Worm (Caenorhabditis elegans): ENCODE results near the gene Y46H3C.7.
"Not testable (repeated sequence)": the region's sequence is repeated elsewhere in the genome, so short reads cannot be mapped to it uniquely, and the experiment has no call there.

Gene Y46H3C.7

ce11 chrV:1693876-1694275 is at the start of gene Y46H3C.7:
Y46H3C.7 (minus strand) TSS chrV:1694022.
- TF ChIP-seq dao-5, him-1, W03F9.2 (tag; optimal IDR thresholded peaks at IDR 0.05): not testable (repeated sequence)

- peak; percentile 80 for TF ChIP-seq W03F9.2 (tag; optimal IDR thresholded peaks at IDR 0.05)
- TF ChIP-seq him-1 (tag; optimal IDR thresholded peaks at IDR 0.05): no peak
Observed at ce11 chrV:1743205-1743870, 49.5 kb upstream of the Y46H3C.7 start, which contains the start of gene nhr-256. nhr-256 (plus strand) TSS chrV:1743771.

- TF ChIP-seq him-1 (tag; optimal IDR thresholded peaks at IDR 0.05) (no peak), W03F9.2 (tag; optimal IDR thresholded peaks at IDR 0.05) (no peak), dao-5 (tag; optimal IDR thresholded peaks at IDR 0.05) (no peak)
Observed at ce11 chrV:1741074-1741473, 47.3 kb upstream of the Y46H3C.7 start, which contains the start of gene srab-25. srab-25 (minus strand) TSS chrV:1741174.

- TF ChIP-seq dao-5 (tag; optimal IDR thresholded peaks at IDR 0.05): no peak
- TF ChIP-seq him-1 (tag; optimal IDR thresholded peaks at IDR 0.05): no peak
- no peak for TF ChIP-seq W03F9.2 (tag; optimal IDR thresholded peaks at IDR 0.05)
Observed at ce11 chrV:1734569-1734968, 40.7 kb upstream of the Y46H3C.7 start, which contains the start of gene str-160. str-160 (plus strand) TSS chrV:1734869.

- no peak for TF ChIP-seq W03F9.2 (tag; optimal IDR thresholded peaks at IDR 0.05)
- no peak for TF ChIP-seq him-1 (tag; optimal IDR thresholded peaks at IDR 0.05)
- TF ChIP-seq dao-5 (tag; optimal IDR thresholded peaks at IDR 0.05): no peak
Observed at ce11 chrV:1731918-1732317, 38.1 kb upstream of the Y46H3C.7 start, which contains the start of gene gst-21. gst-21 (minus strand) TSS chrV:1732018.

ce11 chrV:1725353-1725752 is 31.5 kb upstream of the Y46H3C.7 start, which contains the start of gene sri-27:
sri-27 (plus strand) TSS chrV:1725653.
- TF ChIP-seq dao-5 (tag; optimal IDR thresholded peaks at IDR 0.05): no peak
- TF ChIP-seq W03F9.2 (tag; optimal IDR thresholded peaks at IDR 0.05): no peak
- TF ChIP-seq him-1 (tag; optimal IDR thresholded peaks at IDR 0.05): no peak

ce11 chrV:1721966-1722365 is 28.1 kb upstream of the Y46H3C.7 start, which contains the start of gene srw-101:
srw-101 (plus strand) TSS chrV:1722266.
- TF ChIP-seq him-1 (tag; optimal IDR thresholded peaks at IDR 0.05) (no peak), dao-5 (tag; optimal IDR thresholded peaks at IDR 0.05) (no peak), W03F9.2 (tag; optimal IDR thresholded peaks at IDR 0.05) (no peak)

- TF ChIP-seq W03F9.2 (tag; optimal IDR thresholded peaks at IDR 0.05) (no peak), dao-5 (tag; optimal IDR thresholded peaks at IDR 0.05) (no peak), him-1 (tag; optimal IDR thresholded peaks at IDR 0.05) (no peak)
Observed at ce11 chrV:1719927-1720326, 26.1 kb upstream of the Y46H3C.7 start, which contains the start of gene srw-102. srw-102 (plus strand) TSS chrV:1720227.

- TF ChIP-seq him-1 (tag; optimal IDR thresholded peaks at IDR 0.05): no peak
- no peak for TF ChIP-seq W03F9.2 (tag; optimal IDR thresholded peaks at IDR 0.05)
- no peak for TF ChIP-seq dao-5 (tag; optimal IDR thresholded peaks at IDR 0.05)
Observed at ce11 chrV:1718232-1718631, 24.4 kb upstream of the Y46H3C.7 start.

- no peak for TF ChIP-seq dao-5 (tag; optimal IDR thresholded peaks at IDR 0.05)
- no peak for TF ChIP-seq him-1 (tag; optimal IDR thresholded peaks at IDR 0.05)
- TF ChIP-seq W03F9.2 (tag; optimal IDR thresholded peaks at IDR 0.05): no peak
Observed at ce11 chrV:1716892-1717291, 23.1 kb upstream of the Y46H3C.7 start, which contains the start of gene srw-103. srw-103 (plus strand) TSS chrV:1717192.

- TF ChIP-seq dao-5 (tag; optimal IDR thresholded peaks at IDR 0.05): no peak
- no peak for TF ChIP-seq him-1 (tag; optimal IDR thresholded peaks at IDR 0.05)
- no peak for TF ChIP-seq W03F9.2 (tag; optimal IDR thresholded peaks at IDR 0.05)
Observed at ce11 chrV:1710909-1711308, 17.1 kb upstream of the Y46H3C.7 start, which contains the start of gene srw-100. srw-100 (plus strand) TSS chrV:1711209.

- TF ChIP-seq him-1 (tag; optimal IDR thresholded peaks at IDR 0.05): no peak
- no peak for TF ChIP-seq dao-5 (tag; optimal IDR thresholded peaks at IDR 0.05)
- no peak for TF ChIP-seq W03F9.2 (tag; optimal IDR thresholded peaks at IDR 0.05)
Observed at ce11 chrV:1708441-1708840, 14.6 kb upstream of the Y46H3C.7 start, which contains the start of gene srw-99. srw-99 (plus strand) TSS chrV:1708741.

- TF ChIP-seq him-1 (tag; optimal IDR thresholded peaks at IDR 0.05): no peak
- TF ChIP-seq dao-5 (tag; optimal IDR thresholded peaks at IDR 0.05): no peak
- no peak for TF ChIP-seq W03F9.2 (tag; optimal IDR thresholded peaks at IDR 0.05)
Observed at ce11 chrV:1701584-1702101, 7.8 kb upstream of the Y46H3C.7 start, which contains the start of gene srw-90. srw-90 (plus strand) TSS chrV:1702051.

ce11 chrV:1699228-1699795 is 5.5 kb upstream of the Y46H3C.7 start:
- TF ChIP-seq him-1 (tag; optimal IDR thresholded peaks at IDR 0.05) (no peak), dao-5 (tag; optimal IDR thresholded peaks at IDR 0.05) (no peak), W03F9.2 (tag; optimal IDR thresholded peaks at IDR 0.05) (no peak)

All from whole organism, L4/young adult.